Worm (Caenorhabditis elegans) whole organism, L1 larva: ENCODE data around the gene srw-51.

ENCODE experiments used
- C16A3.4 ChIP-seq: fragments of 150-350 bp; optimal IDR thresholded peaks from 2 replicates; lab custom pipeline; 2014; ENCODE audit warnings: missing biosample characterization, missing genetic modification characterization
- F16B12.6 ChIP-seq: fragments of 150-350 bp; optimal IDR thresholded peaks from 2 replicates; lab custom pipeline; 2014; ENCODE audit warnings: missing biosample characterization, missing genetic modification characterization
- aha-1 ChIP-seq: fragments of 150-350 bp; optimal IDR thresholded peaks from 2 replicates; lab custom pipeline; 2014; ENCODE audit warnings: missing biosample characterization, missing genetic modification characterization
- alr-1 ChIP-seq: fragments of 200-800 bp; sonication (Bioruptor generic); optimal IDR thresholded peaks from 2 replicates; lab custom pipeline; 2018; ENCODE audit warnings: borderline replicate concordance, mild to moderate bottlenecking, missing genetic modification characterization, missing compliant biosample characterization
- ceh-82 ChIP-seq, 3 experiments: fragments of 150-350 bp in 1 of 3; sonication (generic microtip) in 2 of 3; optimal IDR thresholded peaks; 2 replicates each; lab custom pipeline; 2014 to 2017; ENCODE audit warnings: missing biosample characterization in 3 of 3, missing genetic modification characterization in 3 of 3
- ceh-90 ChIP-seq: sonication (generic microtip); optimal IDR thresholded peaks from 2 replicates; lab custom pipeline; 2016; ENCODE audit warnings: missing genetic modification characterization, missing compliant biosample characterization
- dpl-1 ChIP-seq, 3 experiments: fragments of 150-350 bp in 2 of 3; sonication (generic microtip) in 1 of 3; optimal IDR thresholded peaks; 2 replicates each; lab custom pipeline; 2014 to 2017; ENCODE audit warnings: missing biosample characterization in 3 of 3, missing genetic modification characterization in 3 of 3, missing genetic modification reagents in 3 of 3
- egl-13 ChIP-seq: sonication (generic microtip); optimal IDR thresholded peaks from 2 replicates; lab custom pipeline; 2016; ENCODE audit warnings: missing genotype, missing genetic modification reagents, missing genetic modification characterization, missing compliant biosample characterization
- grh-1 ChIP-seq: fragments of 200-800 bp; sonication (Bioruptor generic); IDR thresholded peaks from 2 replicates; pipeline ENCODE4 v1.3.6; 2022; ENCODE audit warnings: missing genetic modification reagents, missing genetic modification characterization, missing compliant biosample characterization
- hlh-17 ChIP-seq: fragments of 200-800 bp; sonication (Bioruptor generic); optimal IDR thresholded peaks from 2 replicates; lab custom pipeline; 2018; ENCODE audit warnings: missing genetic modification characterization, mild to moderate bottlenecking, missing compliant biosample characterization, moderate library complexity, borderline replicate concordance
- hlh-4 ChIP-seq: sonication (generic microtip); optimal IDR thresholded peaks from 2 replicates; lab custom pipeline; 2016; ENCODE audit warnings: mild to moderate bottlenecking, missing genetic modification characterization, missing compliant biosample characterization
- isw-1 ChIP-seq: fragments of 200-800 bp; sonication (Bioruptor generic); IDR thresholded peaks from 2 replicates; pipeline ENCODE4 v1.3.6; 2022; ENCODE audit warnings: missing genetic modification characterization, missing compliant biosample characterization
- jun-1 ChIP-seq: fragments of 150-350 bp; optimal IDR thresholded peaks from 2 replicates; lab custom pipeline; 2014; ENCODE audit warnings: missing biosample characterization, missing genetic modification reagents, missing genetic modification characterization
- lin-13 ChIP-seq: fragments of 150-350 bp; optimal IDR thresholded peaks from 2 replicates; lab custom pipeline; 2014; ENCODE audit warnings: missing biosample characterization, missing genetic modification reagents, missing genetic modification characterization
- lin-14 ChIP-seq: fragments of 200-800 bp; sonication (Bioruptor generic); optimal IDR thresholded peaks from 2 replicates; lab custom pipeline; 2018; ENCODE audit warnings: mild to moderate bottlenecking, missing genetic modification characterization, moderate library complexity, missing compliant biosample characterization
- lin-15B ChIP-seq: fragments of 150-350 bp; sonication (generic microtip); optimal IDR thresholded peaks from 3 replicates; lab custom pipeline; 2014; ENCODE audit warnings: missing biosample characterization, missing genetic modification characterization
- lir-3 ChIP-seq: sonication (generic microtip); optimal IDR thresholded peaks from 2 replicates; lab custom pipeline; 2016; ENCODE audit warnings: mild to moderate bottlenecking, missing genetic modification characterization, moderate library complexity, missing compliant biosample characterization; ENCODE audit not compliant: poor library complexity
- mep-1 ChIP-seq: fragments of 150-350 bp; optimal IDR thresholded peaks from 2 replicates; lab custom pipeline; 2014; ENCODE audit warnings: missing biosample characterization, missing genetic modification characterization
- nhr-11 ChIP-seq: fragments of 150-350 bp; optimal IDR thresholded peaks from 2 replicates; lab custom pipeline; 2014; ENCODE audit warnings: missing biosample characterization, missing genetic modification characterization
- nhr-77 ChIP-seq: fragments of 150-350 bp; optimal IDR thresholded peaks from 2 replicates; lab custom pipeline; 2014; ENCODE audit warnings: missing biosample characterization, missing genetic modification characterization
- nhr-90 ChIP-seq: sonication (generic microtip); optimal IDR thresholded peaks from 2 replicates; lab custom pipeline; 2016; ENCODE audit warnings: mild to moderate bottlenecking, missing genetic modification characterization, missing compliant biosample characterization; ENCODE audit not compliant: poor library complexity
- rnt-1 ChIP-seq: sonication (generic microtip); optimal IDR thresholded peaks from 2 replicates; lab custom pipeline; 2016; ENCODE audit warnings: mild to moderate bottlenecking, missing genetic modification characterization, moderate library complexity, missing compliant biosample characterization
- skn-1 ChIP-seq: fragments of 150-350 bp; optimal IDR thresholded peaks from 2 replicates; lab custom pipeline; 2014; ENCODE audit warnings: missing biosample characterization, missing genetic modification characterization
- sptf-1 ChIP-seq: fragments of 150-350 bp; optimal IDR thresholded peaks from 2 replicates; lab custom pipeline; 2014; ENCODE audit warnings: missing biosample characterization, missing genetic modification characterization
- tbx-2 ChIP-seq: sonication (generic microtip); optimal IDR thresholded peaks from 2 replicates; lab custom pipeline; 2016; ENCODE audit warnings: missing genetic modification characterization, missing compliant biosample characterization
- tlp-1 ChIP-seq: fragments of 150-350 bp; optimal IDR thresholded peaks from 2 replicates; lab custom pipeline; 2014; ENCODE audit warnings: missing biosample characterization, missing genetic modification characterization
- unc-130 ChIP-seq: fragments of 150-350 bp; optimal IDR thresholded peaks from 2 replicates; lab custom pipeline; 2017; ENCODE audit warnings: missing biosample characterization, missing genetic modification characterization, inconsistent platforms
- unc-62 ChIP-seq: fragments of 150-350 bp; optimal IDR thresholded peaks from 2 replicates; lab custom pipeline; 2014; ENCODE audit warnings: missing biosample characterization, missing genetic modification reagents, missing genetic modification characterization
- zag-1 ChIP-seq: fragments of 150-350 bp; optimal IDR thresholded peaks from 2 replicates; lab custom pipeline; 2014; ENCODE audit warnings: missing biosample characterization, missing genetic modification characterization
- ztf-11 ChIP-seq, 2 experiments: sonication (generic microtip); optimal IDR thresholded peaks; 2 replicates each; lab custom pipeline; 2016 to 2017; ENCODE audit warnings: missing genetic modification characterization in 2 of 2, missing biosample characterization in 1 of 2, missing compliant biosample characterization in 1 of 2
- ztf-4 ChIP-seq: fragments of 150-350 bp; optimal IDR thresholded peaks from 2 replicates; lab custom pipeline; 2014; ENCODE audit warnings: missing biosample characterization, missing genetic modification characterization

srw-51 gene

DNA sequence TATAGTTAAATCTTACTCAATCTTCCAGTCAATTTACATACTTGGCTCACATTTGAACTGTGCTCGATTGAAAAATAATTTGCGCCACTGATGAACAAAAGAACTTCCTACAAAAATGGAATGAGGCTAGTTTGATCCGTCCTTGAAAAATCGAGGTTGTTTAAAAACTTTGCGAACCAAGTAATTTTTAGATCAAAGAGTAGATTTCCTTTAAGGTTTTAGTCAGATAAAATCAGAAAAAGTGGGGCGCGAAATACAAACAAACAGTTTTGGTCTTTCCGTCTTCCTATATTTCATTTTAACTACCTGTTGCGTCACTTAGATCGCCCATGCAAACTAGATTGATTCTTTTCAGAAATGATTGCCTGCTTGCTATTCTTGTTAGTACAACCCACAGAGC lies 31.1 kb upstream of the srw-51 start, which contains the start of gene Y68A4A.10:
TSS of gene Y68A4A.10 (plus strand) at position 301 of the 400 bp plus-strand sequence.
- TF ChIP-seq dpl-1 (GFP tag; optimal IDR thresholded peaks at IDR 0.05; lab: Kevin White, UChicago) (no peak), skn-1 (tag; lab: Kevin White, UChicago) (no peak)

- TF ChIP-seq ztf-4 (tag; lab: Kevin White, UChicago) = no peak
Observed at ce11 chrV:17198926-17199325, 28.2 kb upstream of the srw-51 start, which contains the start of gene srz-96. TSS of gene srz-96 (plus strand) at chrV:17199226.

DNA sequence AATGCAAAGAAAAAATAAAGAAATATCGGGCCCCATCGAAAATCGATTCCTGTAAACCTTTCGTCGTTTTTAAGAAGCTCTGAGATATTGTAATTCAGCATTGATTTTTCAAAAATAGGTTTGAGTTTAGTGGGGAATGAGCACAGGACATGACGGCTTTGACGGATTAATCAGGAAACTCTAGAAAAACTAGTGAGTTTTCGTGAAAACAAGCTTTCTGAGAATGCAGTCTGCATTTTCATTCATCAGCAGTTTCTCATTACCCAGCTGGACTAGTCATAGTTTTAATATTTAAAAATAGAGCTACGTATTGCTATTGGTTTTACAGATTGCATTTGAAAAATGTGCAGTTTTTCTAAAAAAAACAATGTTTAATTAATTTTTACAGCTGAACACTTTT lies 21.5 kb upstream of the srw-51 start, which contains the start of gene srz-47:
TSS of gene srz-47 (minus strand) at position 101 of the 400 bp plus-strand sequence.
- TF ChIP-seq aha-1 (tag; lab: Kevin White, UChicago) (no peak), F16B12.6 (no peak), hlh-4 (tag; lab: Kevin White, UChicago) (peak; percentile 29), jun-1 (tag; lab: Kevin White, UChicago) (no peak), nhr-90 (tag; lab: Kevin White, UChicago) (no peak)

ce11 chrV:17190399-17190798 lies 19.7 kb upstream of the srw-51 start, which contains the start of gene str-199:
TSS of gene str-199 (minus strand) at chrV:17190499.
- TF ChIP-seq nhr-11 (tag; lab: Kevin White, UChicago) (no peak), isw-1 (GFP tag; lab: Robert Waterston, UW) (no peak), grh-1 (GFP tag; lab: Robert Waterston, UW) (no peak), rnt-1 (tag; lab: Kevin White, UChicago) (no peak), hlh-4 (tag; lab: Kevin White, UChicago) (no peak)

DNA sequence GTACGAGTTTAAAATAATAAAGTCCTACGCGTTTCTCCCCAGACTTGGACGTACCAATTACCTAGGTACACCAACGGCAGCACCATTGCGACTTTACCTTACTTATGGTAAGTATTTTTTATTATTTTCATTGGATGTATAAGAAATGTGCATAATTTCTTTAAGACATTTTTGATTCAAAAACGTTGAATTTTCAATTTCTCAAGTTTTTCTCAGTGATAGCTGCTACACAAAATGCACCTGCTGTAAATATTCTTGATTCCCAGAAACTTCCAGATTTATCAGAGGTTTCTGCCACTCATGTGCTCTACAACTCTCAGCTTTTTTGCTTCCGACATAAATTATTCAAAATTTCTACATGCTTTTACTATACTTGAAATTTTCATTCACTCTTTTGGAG lies 11.3 kb upstream of the srw-51 start, which contains the start of gene srh-159:
TSS of gene srh-159 (plus strand) at position 301 of the 400 bp plus-strand sequence.
- TF ChIP-seq isw-1 (GFP tag; lab: Robert Waterston, UW) (no peak), alr-1 (tag; lab: Kevin White, UChicago) (no peak), lin-14 (GFP tag; lab: Kevin White, UChicago) (no peak), hlh-4 (tag; lab: Kevin White, UChicago) (peak; percentile 90), egl-13 (no peak)

DNA sequence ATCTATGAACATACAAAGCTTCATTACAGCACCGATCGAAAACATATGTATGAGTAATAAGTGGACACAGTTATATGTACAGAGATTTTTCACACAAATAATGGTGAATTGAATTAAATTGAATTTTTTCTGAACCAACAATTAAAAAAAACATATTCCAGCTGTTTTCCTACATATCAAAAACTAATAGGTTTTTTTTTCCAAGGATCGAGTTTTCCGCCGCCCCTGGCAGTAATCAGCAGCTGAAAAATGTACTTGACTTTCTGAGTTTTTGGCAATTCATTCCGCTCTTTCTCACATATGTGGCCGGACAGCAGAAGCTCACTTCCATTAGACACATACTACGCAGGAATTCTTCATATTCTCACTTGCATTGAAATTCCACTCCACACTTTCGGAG lies 7.7 kb upstream of the srw-51 start, which contains the start of gene srh-174:
TSS of gene srh-174 (plus strand) at position 301 of the 400 bp plus-strand sequence.
- TF ChIP-seq unc-62 (GFP tag; lab: Kevin White, UChicago) = no peak
- TF ChIP-seq ceh-82 (tag; optimal IDR thresholded peaks at IDR 0.05; lab: Kevin White, UChicago) = no peak
- TF ChIP-seq lin-15B (tag; lab: Kevin White, UChicago) = no peak
- TF ChIP-seq lir-3 = no peak
- TF ChIP-seq hlh-4 (tag; lab: Kevin White, UChicago) = peak; percentile 45
- no peak for TF ChIP-seq sptf-1 (tag; lab: Kevin White, UChicago)
- TF ChIP-seq ztf-11 (tag; optimal IDR thresholded peaks at IDR 0.05; lab: Kevin White, UChicago) = no peak
- TF ChIP-seq tlp-1 = no peak
- TF ChIP-seq, all 84 proteins: peak for 1

- no peak for TF ChIP-seq C16A3.4
- TF ChIP-seq zag-1 = no peak
- TF ChIP-seq lin-14 (GFP tag; lab: Kevin White, UChicago) = no peak
- no peak for TF ChIP-seq nhr-77 (tag; lab: Kevin White, UChicago)
- TF ChIP-seq unc-130 (tag; lab: Kevin White, UChicago) = no peak
- no peak for TF ChIP-seq tlp-1
- TF ChIP-seq tbx-2 (tag; lab: Kevin White, UChicago) = no peak
- TF ChIP-seq ceh-90 (tag; lab: Kevin White, UChicago) = no peak
- no peak for TF ChIP-seq alr-1 (tag; lab: Kevin White, UChicago)
- TF ChIP-seq mep-1 = no peak
- TF ChIP-seq hlh-4 (tag; lab: Kevin White, UChicago) = no peak
- no peak for TF ChIP-seq lin-13
- TF ChIP-seq hlh-17 = no peak
- TF ChIP-seq, all 84 proteins: peak for 0
Observed at ce11 chrV:17177967-17178366, 7.2 kb upstream of the srw-51 start, which contains the start of gene srsx-1. TSS of gene srsx-1 (minus strand) at chrV:17178067.
